Worm (Caenorhabditis elegans): ENCODE measurements around the gene Y6D1A.2.

- TF ChIP-seq elt-2 (tag; optimal IDR thresholded peaks at IDR 0.05) = no peak
- TF ChIP-seq unc-86 (tag; optimal IDR thresholded peaks at IDR 0.05) = no peak
- no peak for TF ChIP-seq pha-4 (tag; optimal IDR thresholded peaks at IDR 0.05)
These were observed 9.3 kb downstream of the Y6D1A.2 start, which contains the start of gene F43G6.7 for ce11 chrII:11810436-11810835.

All from whole organism, late embryonic.